Worm (Caenorhabditis elegans) whole organism, midembryonic: ENCODE measurements around the gene cyp-13A7.

Experiments used
- T22C8.4 ChIP-seq: fragments of 200-800 bp; sonication (Bioruptor generic); IDR thresholded peaks from 2 replicates; pipeline ENCODE4 v1.3.6; 2022; ENCODE audit warnings: missing genetic modification characterization, missing compliant biosample characterization
- flt-1 ChIP-seq: fragments of 200-800 bp; sonication (Bioruptor generic); IDR thresholded peaks from 2 replicates; pipeline ENCODE4 v1.3.6; 2022; ENCODE audit warnings: missing genetic modification characterization, missing compliant biosample characterization
- klf-2 ChIP-seq: fragments of 200-800 bp; sonication (Bioruptor generic); conservative IDR thresholded peaks from 2 replicates; pipeline ENCODE4 v1.3.6; 2022; ENCODE audit warnings: missing genetic modification reagents, missing genetic modification characterization, missing compliant biosample characterization
- med-1 ChIP-seq: sonication (generic microtip); optimal IDR thresholded peaks from 2 replicates; lab custom pipeline; 2017; ENCODE audit warnings: missing genetic modification characterization, mild to moderate bottlenecking, missing compliant biosample characterization, antibody characterized with exemption, missing genetic modification reagents; ENCODE audit not compliant: insufficient read depth
- ref-1 ChIP-seq: fragments of 200-800 bp; sonication (Bioruptor generic); conservative IDR thresholded peaks from 2 replicates; pipeline ENCODE4 v1.3.6; 2022; ENCODE audit warnings: missing genetic modification reagents, missing genetic modification characterization, missing compliant biosample characterization
- tab-1 ChIP-seq: fragments of 200-800 bp; sonication (Bioruptor generic); IDR thresholded peaks from 2 replicates; pipeline ENCODE4 v1.3.6; 2022; ENCODE audit warnings: missing genetic modification characterization, missing compliant biosample characterization
- ztf-23 ChIP-seq: fragments of 200-800 bp; sonication (Bioruptor generic); IDR thresholded peaks from 2 replicates; pipeline ENCODE4 v1.3.6; 2022; ENCODE audit warnings: missing genetic modification reagents, missing genetic modification characterization, missing compliant biosample characterization
- ztf-29 ChIP-seq: fragments of 200-800 bp; sonication (Bioruptor generic); IDR thresholded peaks from 2 replicates; pipeline ENCODE4 v1.3.6; 2022; ENCODE audit warnings: missing genetic modification reagents, missing genetic modification characterization, missing compliant biosample characterization

DNA sequence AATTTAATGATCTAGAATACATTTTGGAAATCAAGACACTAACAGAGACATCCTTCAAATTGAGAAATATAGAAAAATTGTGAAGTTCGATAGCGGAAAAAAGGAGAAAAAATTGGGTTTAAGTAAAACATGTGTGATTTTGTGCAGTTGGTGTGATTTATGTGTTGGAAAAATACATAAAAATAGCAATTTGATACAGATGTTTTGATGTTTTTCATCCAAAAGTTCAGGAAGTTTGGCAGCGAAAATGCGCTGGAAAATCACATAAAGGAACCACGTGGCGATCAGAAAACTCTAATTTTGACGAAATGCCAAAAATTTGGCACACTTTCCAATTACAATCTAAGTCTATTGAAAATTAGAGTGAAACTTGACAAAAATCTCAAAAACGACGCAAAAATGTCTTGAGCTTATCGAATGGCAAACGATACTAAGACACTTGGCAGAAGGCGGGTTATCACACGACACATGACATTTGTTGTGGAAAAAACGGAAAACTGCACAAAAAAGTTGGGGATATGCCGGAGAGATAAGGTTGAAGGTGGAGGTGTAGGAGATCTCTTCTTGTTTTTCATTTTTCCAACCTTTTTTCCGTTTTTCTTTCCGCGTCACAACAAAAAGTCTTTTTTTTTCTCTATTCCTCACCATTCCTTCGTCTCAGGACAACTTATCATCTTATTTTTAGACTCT is 29.4 kb upstream of the cyp-13A7 start, which contains the start of gene ZK1321.4:
- TF ChIP-seq klf-2 (GFP tag; lab: Robert Waterston, UW), result no peak
- no peak for TF ChIP-seq ref-1
- no peak for TF ChIP-seq flt-1 (GFP tag; lab: Robert Waterston, UW)
- no peak for TF ChIP-seq ztf-23
- TF ChIP-seq ztf-29 (GFP tag; lab: Robert Waterston, UW), result no peak
- TF ChIP-seq tab-1 (GFP tag; lab: Robert Waterston, UW), result no peak
- TF ChIP-seq med-1, result no peak
- no peak for TF ChIP-seq T22C8.4 (GFP tag; lab: Robert Waterston, UW)
